Fruit fly (Drosophila melanogaster) Kc167 (cell line): ENCODE measurements around the gene Crys.
A peak's percentile ranks its signal among the peaks of the same experiment; 100 is the strongest.
"Not testable (repeated sequence)": the region's sequence is repeated elsewhere in the genome, so short reads cannot be mapped to it uniquely, and the experiment has no call there.

Experiments
- Myc ChIP-seq: fragments of >200 bp; optimal IDR thresholded peaks from 2 replicates; lab custom pipeline; 2017; ENCODE audit warnings: missing external identifiers
- Sin3A ChIP-seq: fragments of >200 bp; optimal IDR thresholded peaks from 2 replicates; lab custom pipeline; 2018; ENCODE audit warnings: missing external identifiers
- h ChIP-seq: fragments of >200 bp; optimal IDR thresholded peaks from 3 replicates; lab custom pipeline; 2018; ENCODE audit warnings: missing external identifiers
- insv ChIP-seq: fragments of >200 bp; optimal IDR thresholded peaks from 3 replicates; lab custom pipeline; 2018; ENCODE audit warnings: missing external identifiers
- psq ChIP-seq: fragments of >200 bp; optimal IDR thresholded peaks from 2 replicates; lab custom pipeline; 2017; ENCODE audit warnings: missing external identifiers
- ttk ChIP-seq: sonication (Bioruptor generic); optimal IDR thresholded peaks from 2 replicates; lab custom pipeline; 2017; ENCODE audit warnings: missing external identifiers

Crys gene

dm6 chr2L:11970853-11971397 lies 27.0 kb downstream of the Crys start:
- no peak for TF ChIP-seq insv (lab: Kevin White, UChicago)
- TF ChIP-seq Sin3A (lab: Kevin White, UChicago), result no peak
- TF ChIP-seq ttk (lab: Kevin White, UChicago), result no peak
- TF ChIP-seq Myc (lab: Kevin White, UChicago), result no peak
- no peak for TF ChIP-seq h (lab: Kevin White, UChicago)
- no peak for TF ChIP-seq psq (lab: Kevin White, UChicago)

dm6 chr2L:11973145-11973738 lies 29.3 kb downstream of the Crys start:
- TF ChIP-seq insv (lab: Kevin White, UChicago), result no peak
- TF ChIP-seq psq (lab: Kevin White, UChicago), result no peak
- TF ChIP-seq Myc (lab: Kevin White, UChicago), result no peak
- no peak for TF ChIP-seq h (lab: Kevin White, UChicago)
- no peak for TF ChIP-seq ttk (lab: Kevin White, UChicago)
- TF ChIP-seq Sin3A (lab: Kevin White, UChicago), result no peak

- TF ChIP-seq h (lab: Kevin White, UChicago) (no peak), psq (lab: Kevin White, UChicago) (no peak), ttk (lab: Kevin White, UChicago) (no peak), insv (lab: Kevin White, UChicago) (no peak), Sin3A (lab: Kevin White, UChicago) (no peak), Myc (lab: Kevin White, UChicago) (no peak)
Observed at dm6 chr2L:11976955-11977354, 33.0 kb downstream of the Crys start.

- TF ChIP-seq Sin3A (lab: Kevin White, UChicago) (no peak), insv (lab: Kevin White, UChicago) (no peak), Myc (lab: Kevin White, UChicago) (no peak), psq (lab: Kevin White, UChicago) (no peak), ttk (lab: Kevin White, UChicago) (no peak), h (lab: Kevin White, UChicago) (no peak)
Observed at dm6 chr2L:11977721-11978120, 33.8 kb downstream of the Crys start.

- TF ChIP-seq Sin3A (lab: Kevin White, UChicago) (no peak), Myc (lab: Kevin White, UChicago) (no peak), ttk (lab: Kevin White, UChicago) (no peak), insv (lab: Kevin White, UChicago) (no peak), psq (lab: Kevin White, UChicago) (no peak), h (lab: Kevin White, UChicago) (no peak)
Observed at dm6 chr2L:11980075-11980474, 36.1 kb downstream of the Crys start.

- TF ChIP-seq psq (lab: Kevin White, UChicago), result no peak
- TF ChIP-seq Myc (lab: Kevin White, UChicago), result no peak
Observed at dm6 chr2L:11981210-11981609, 37.3 kb downstream of the Crys start, which contains the start of gene CG16965. TSS of gene CG16965 (plus strand) at chr2L:11981591.

- no peak for TF ChIP-seq Sin3A (lab: Kevin White, UChicago)
Observed at dm6 chr2L:11987945-11988344, 44.0 kb downstream of the Crys start, which contains the start of the genes CG6686 and CG34163. TSS of gene CG6686 (minus strand) at chr2L:11988039. TSS of gene CG34163 (plus strand) at chr2L:11988270.

- no peak for TF ChIP-seq h (lab: Kevin White, UChicago)
- TF ChIP-seq ttk (lab: Kevin White, UChicago), result peak; percentile 93
Observed at dm6 chr2L:11989210-11989609, 45.3 kb downstream of the Crys start.

- no peak for TF ChIP-seq psq (lab: Kevin White, UChicago)
- TF ChIP-seq Myc (lab: Kevin White, UChicago), result no peak
Observed at dm6 chr2L:11989729-11990128, 45.8 kb downstream of the Crys start, which contains the start of the genes zuc and dgt2. TSS of gene zuc (minus strand) at chr2L:11989882. TSS of gene dgt2 (plus strand) at chr2L:11989936.

dm6 chr2L:11990458-11991065 lies 46.6 kb downstream of the Crys start, which contains the start of gene escl:
TSS of gene escl (plus strand) at chr2L:11990927.
- TF ChIP-seq Myc (lab: Kevin White, UChicago), result no peak

- TF ChIP-seq psq, ttk, Sin3A (lab: Kevin White, UChicago): not testable (repeated sequence)
Observed at dm6 chr2L:11992602-11993001, 48.7 kb downstream of the Crys start, which contains the start of gene Ada1-2. TSS of gene Ada1-2 (plus strand) at chr2L:11992902.

- not testable (repeated sequence) for TF ChIP-seq Sin3A, ttk, h (lab: Kevin White, UChicago)
Observed at dm6 chr2L:11995332-11995790, 51.4 kb downstream of the Crys start, which contains the start of the genes CG18789 and Qtzl. TSS of gene CG18789 (minus strand) at chr2L:11995432. TSS of gene Qtzl (plus strand) at chr2L:11995740.
